Fruit fly (Drosophila melanogaster) whole organism, embryonic: ENCODE data around the gene Obp28a.

Experiments used
- Abd-B ChIP-seq: fragments of 200-800 bp; sonication (Bioruptor generic); optimal IDR thresholded peaks from 2 replicates; lab custom pipeline; 2018; ENCODE audit warnings: missing biosample characterization, mild to moderate bottlenecking, missing genetic modification characterization, moderate library complexity
- Blimp-1 ChIP-seq: fragments of 200-800 bp; sonication (Bioruptor generic); optimal IDR thresholded peaks from 3 replicates; lab custom pipeline; 2018; ENCODE audit warnings: missing biosample characterization, missing genetic modification characterization, mild to moderate bottlenecking, moderate library complexity, missing genetic modification reagents
- CG12155 ChIP-seq: fragments of 200-800 bp; sonication (Bioruptor generic); optimal IDR thresholded peaks from 3 replicates; lab custom pipeline; 2016; ENCODE audit warnings: missing biosample characterization, missing genetic modification characterization
- CG12744 ChIP-seq: fragments of 200-800 bp; sonication (Bioruptor generic); optimal IDR thresholded peaks from 2 replicates; lab custom pipeline; 2016; ENCODE audit warnings: missing biosample characterization, missing genetic modification characterization
- CG12942 ChIP-seq: fragments of 200-800 bp; sonication (Bioruptor generic); optimal IDR thresholded peaks from 3 replicates; lab custom pipeline; 2016; ENCODE audit warnings: missing biosample characterization, missing genetic modification characterization
- CG14710 ChIP-seq: fragments of 200-800 bp; sonication (Bioruptor generic); optimal IDR thresholded peaks from 3 replicates; lab custom pipeline; 2019; ENCODE audit warnings: missing biosample characterization, mild to moderate bottlenecking, missing genetic modification characterization, moderate library complexity
- CG15269 ChIP-seq: fragments of 200-800 bp; sonication (Bioruptor generic); optimal IDR thresholded peaks from 2 replicates; lab custom pipeline; 2018; ENCODE audit warnings: missing biosample characterization, mild to moderate bottlenecking, missing genetic modification characterization, moderate library complexity
- CG1602 ChIP-seq: fragments of 200-800 bp; sonication (Bioruptor generic); optimal IDR thresholded peaks from 3 replicates; lab custom pipeline; 2016; ENCODE audit warnings: missing biosample characterization, missing genetic modification characterization
- CG1603 ChIP-seq: fragments of 200-800 bp; sonication (Bioruptor generic); optimal IDR thresholded peaks from 2 replicates; lab custom pipeline; 2019; ENCODE audit warnings: missing biosample characterization, mild to moderate bottlenecking, missing genetic modification characterization, moderate library complexity
- CG16779 ChIP-seq: fragments of 200-800 bp; sonication (Bioruptor generic); IDR thresholded peaks from 2 replicates; pipeline ENCODE4 v1.3.6; 2022; ENCODE audit warnings: missing biosample characterization, missing genetic modification characterization
- CG16813 ChIP-seq: fragments of 200-800 bp; sonication (Bioruptor generic); IDR thresholded peaks from 3 replicates; pipeline ENCODE4 v1.3.6; 2022; ENCODE audit warnings: missing biosample characterization, missing genetic modification characterization; ENCODE audit not compliant: partially characterized antibody
- CG1792 ChIP-seq: fragments of 200-800 bp; sonication (Bioruptor generic); optimal IDR thresholded peaks from 2 replicates; lab custom pipeline; 2016; ENCODE audit warnings: missing biosample characterization, missing genetic modification characterization
- CG2678 ChIP-seq: fragments of 200-800 bp; sonication (Bioruptor generic); optimal IDR thresholded peaks from 3 replicates; lab custom pipeline; 2019; ENCODE audit warnings: missing biosample characterization, mild to moderate bottlenecking, missing genetic modification characterization, moderate library complexity
- CG3407 ChIP-seq: fragments of 200-800 bp; sonication (Bioruptor generic); optimal IDR thresholded peaks from 2 replicates; lab custom pipeline; 2018; ENCODE audit warnings: missing biosample characterization, mild to moderate bottlenecking, missing genetic modification characterization
- CG4730 ChIP-seq: fragments of 200-800 bp; sonication (Bioruptor generic); IDR thresholded peaks from 2 replicates; pipeline ENCODE4 v1.3.6; 2022; ENCODE audit warnings: missing biosample characterization, missing genetic modification characterization
- CG6813 ChIP-seq: fragments of 200-800 bp; sonication (Bioruptor generic); optimal IDR thresholded peaks from 2 replicates; lab custom pipeline; 2017; ENCODE audit warnings: missing biosample characterization, missing genetic modification characterization, mild to moderate bottlenecking, moderate library complexity, missing genetic modification reagents
- CG7745 ChIP-seq: fragments of 200-800 bp; sonication (Bioruptor generic); optimal IDR thresholded peaks from 2 replicates; lab custom pipeline; 2018; ENCODE audit warnings: missing biosample characterization, mild to moderate bottlenecking, missing genetic modification characterization, moderate library complexity
- CG7839 ChIP-seq: fragments of 200-800 bp; sonication (Bioruptor generic); optimal IDR thresholded peaks from 3 replicates; lab custom pipeline; 2018; ENCODE audit warnings: missing biosample characterization, mild to moderate bottlenecking, missing genetic modification characterization, moderate library complexity
- CG8359 ChIP-seq: fragments of 200-800 bp; sonication (Bioruptor generic); optimal IDR thresholded peaks from 2 replicates; lab custom pipeline; 2017; ENCODE audit warnings: missing biosample characterization, mild to moderate bottlenecking, missing genetic modification characterization, borderline replicate concordance
- Camta ChIP-seq: fragments of 200-800 bp; sonication (Bioruptor generic); optimal IDR thresholded peaks from 2 replicates; lab custom pipeline; 2016; ENCODE audit warnings: missing biosample characterization, missing genetic modification characterization
- Dip3 ChIP-seq: fragments of 200-800 bp; sonication (Bioruptor generic); optimal IDR thresholded peaks from 3 replicates; lab custom pipeline; 2016; ENCODE audit warnings: missing biosample characterization, missing genetic modification characterization
- ERR ChIP-seq: fragments of 200-800 bp; sonication (Bioruptor generic); optimal IDR thresholded peaks from 2 replicates; lab custom pipeline; 2016; ENCODE audit warnings: missing biosample characterization, missing genetic modification characterization
- Ets65A ChIP-seq: fragments of 200-800 bp; sonication (Bioruptor generic); peaks from one replicate; lab custom pipeline; 2016; ENCODE audit warnings: missing biosample characterization, missing genetic modification characterization
- Ets97D ChIP-seq: fragments of 200-800 bp; sonication (Bioruptor generic); optimal IDR thresholded peaks from 3 replicates; lab custom pipeline; 2016; ENCODE audit warnings: missing biosample characterization, missing genetic modification characterization
- HLH54F ChIP-seq: fragments of 200-800 bp; sonication (Bioruptor generic); optimal IDR thresholded peaks from 3 replicates; lab custom pipeline; 2016; ENCODE audit warnings: missing biosample characterization, missing genetic modification characterization
- Meics ChIP-seq: fragments of 200-800 bp; sonication (Bioruptor generic); optimal IDR thresholded peaks from 2 replicates; lab custom pipeline; 2017; ENCODE audit warnings: missing biosample characterization, mild to moderate bottlenecking, missing genetic modification characterization
- NFAT ChIP-seq: fragments of 200-800 bp; sonication (Bioruptor generic); IDR thresholded peaks from 2 replicates; pipeline ENCODE4 v1.3.6; 2022; ENCODE audit warnings: missing biosample characterization, missing genetic modification characterization
- NK7.1 ChIP-seq: fragments of 200-800 bp; sonication (Bioruptor generic); optimal IDR thresholded peaks from 3 replicates; lab custom pipeline; 2016; ENCODE audit warnings: missing biosample characterization, missing genetic modification characterization
- Optix ChIP-seq: fragments of 200-800 bp; sonication (Bioruptor generic); IDR thresholded peaks from 3 replicates; pipeline ENCODE4 v1.3.6; 2022; ENCODE audit warnings: missing biosample characterization, missing genetic modification characterization
- Rfx ChIP-seq: fragments of 200-800 bp; sonication (Bioruptor generic); IDR thresholded peaks from 2 replicates; pipeline ENCODE4 v1.3.6; 2022; ENCODE audit warnings: missing biosample characterization, missing genetic modification characterization
- Six4 ChIP-seq: fragments of 200-800 bp; sonication (Bioruptor generic); optimal IDR thresholded peaks from 2 replicates; lab custom pipeline; 2016; ENCODE audit warnings: missing biosample characterization, missing genetic modification characterization
- al ChIP-seq: fragments of 200-800 bp; sonication (Bioruptor generic); IDR thresholded peaks from 2 replicates; pipeline ENCODE4 v1.3.6; 2022; ENCODE audit warnings: missing biosample characterization, missing genetic modification characterization
- corto ChIP-seq: fragments of 200-800 bp; sonication (Bioruptor generic); optimal IDR thresholded peaks from 2 replicates; lab custom pipeline; 2016; ENCODE audit warnings: missing biosample characterization, mild to moderate bottlenecking, missing genetic modification characterization, moderate library complexity
- cwo ChIP-seq: fragments of 200-800 bp; sonication (Bioruptor generic); optimal IDR thresholded peaks from 3 replicates; lab custom pipeline; 2017; ENCODE audit warnings: missing biosample characterization, missing genetic modification characterization, mild to moderate bottlenecking, moderate library complexity, missing genetic modification reagents
- dmrt99B ChIP-seq: fragments of 200-800 bp; sonication (Bioruptor generic); optimal IDR thresholded peaks from 2 replicates; lab custom pipeline; 2018; ENCODE audit warnings: missing biosample characterization, mild to moderate bottlenecking, missing genetic modification characterization, moderate library complexity
- dpn ChIP-seq, 2 experiments: fragments of 200-800 bp; sonication (Bioruptor generic); optimal IDR thresholded peaks; 3 replicates each; lab custom pipeline; 2016; ENCODE audit warnings: missing biosample characterization in 2 of 2, missing genetic modification characterization in 2 of 2
- grau ChIP-seq: fragments of 200-800 bp; optimal IDR thresholded peaks from 3 replicates; lab custom pipeline; 2019; ENCODE audit warnings: missing biosample characterization, mild to moderate bottlenecking, missing genetic modification characterization, moderate library complexity
- gt ChIP-seq: fragments of 200-800 bp; sonication (Bioruptor generic); IDR thresholded peaks from 2 replicates; pipeline ENCODE4 v1.3.6; 2022; ENCODE audit warnings: missing biosample characterization, missing genetic modification characterization
- lmd ChIP-seq: fragments of 200-800 bp; sonication (Bioruptor generic); IDR thresholded peaks from 2 replicates; pipeline ENCODE4 v1.3.6; 2022; ENCODE audit warnings: missing biosample characterization, missing genetic modification characterization
- oc ChIP-seq: fragments of 200-800 bp; sonication (Bioruptor generic); optimal IDR thresholded peaks from 2 replicates; lab custom pipeline; 2018; ENCODE audit warnings: missing biosample characterization, mild to moderate bottlenecking, missing genetic modification characterization, moderate library complexity
- peb ChIP-seq: fragments of 200-800 bp; sonication (Bioruptor generic); IDR thresholded peaks from 2 replicates; pipeline ENCODE4 v1.3.6; 2022; ENCODE audit warnings: missing biosample characterization, missing genetic modification characterization
- pita ChIP-seq: fragments of 200-800 bp; sonication (Bioruptor generic); optimal IDR thresholded peaks from 2 replicates; lab custom pipeline; 2017; ENCODE audit warnings: missing biosample characterization, mild to moderate bottlenecking, missing genetic modification characterization
- row ChIP-seq: fragments of 200-800 bp; sonication (Bioruptor generic); IDR thresholded peaks from 3 replicates; pipeline ENCODE4 v1.3.6; 2022; ENCODE audit warnings: missing biosample characterization, missing genetic modification characterization
- sens-2 ChIP-seq: fragments of 200-800 bp; sonication (Bioruptor generic); IDR thresholded peaks from 2 replicates; pipeline ENCODE4 v1.3.6; 2022; ENCODE audit warnings: missing biosample characterization, missing genetic modification characterization
- seq ChIP-seq: fragments of 200-800 bp; sonication (Bioruptor generic); IDR thresholded peaks from 2 replicates; pipeline ENCODE4 v1.3.6; 2022; ENCODE audit warnings: missing biosample characterization, missing genetic modification characterization
- slbo ChIP-seq: fragments of 200-800 bp; sonication (Bioruptor generic); IDR thresholded peaks from 2 replicates; pipeline ENCODE4 v1.3.6; 2022; ENCODE audit warnings: missing biosample characterization, missing genetic modification characterization
- slp2 ChIP-seq: fragments of 200-800 bp; sonication (Bioruptor generic); optimal IDR thresholded peaks from 2 replicates; lab custom pipeline; 2016; ENCODE audit warnings: missing biosample characterization, missing genetic modification characterization
- sna ChIP-seq: fragments of 200-800 bp; sonication (Bioruptor generic); IDR thresholded peaks from 2 replicates; pipeline ENCODE4 v1.3.6; 2022; ENCODE audit warnings: missing biosample characterization, missing genetic modification characterization; ENCODE audit not compliant: partially characterized antibody
- yki ChIP-seq: fragments of >200 bp; optimal IDR thresholded peaks from 3 replicates; lab custom pipeline; 2018
- zen ChIP-seq: fragments of 200-800 bp; sonication (Bioruptor generic); optimal IDR thresholded peaks from 3 replicates; lab custom pipeline; 2018; ENCODE audit warnings: missing biosample characterization, mild to moderate bottlenecking, missing genetic modification characterization, moderate library complexity
- zfh1 ChIP-seq: fragments of 200-800 bp; sonication (Bioruptor generic); IDR thresholded peaks from 3 replicates; pipeline ENCODE4 v1.3.6; 2022; ENCODE audit warnings: missing biosample characterization, missing genetic modification characterization

Obp28a gene

DNA sequence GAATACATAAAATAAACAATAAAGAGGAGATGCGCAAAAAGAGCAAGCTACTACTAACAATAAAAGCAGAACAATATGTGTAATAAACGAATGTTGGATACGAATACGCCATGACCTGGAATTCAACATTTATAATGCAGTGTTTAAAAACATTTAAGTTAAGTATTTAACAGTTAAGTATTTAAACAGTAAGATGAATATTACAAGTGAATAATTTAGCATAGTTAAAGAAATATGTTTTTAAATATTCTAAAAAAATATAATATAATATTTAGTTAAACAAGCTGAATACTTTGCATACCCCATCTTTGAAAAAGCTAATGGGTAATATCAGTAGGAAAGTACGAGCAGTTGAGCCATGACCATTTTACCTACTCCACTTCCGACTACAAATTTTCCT, 4.7 kb downstream of the Obp28a start (continued):
- TF ChIP-seq CG4730 (GFP tag; lab: Robert Waterston, UW) (no peak), cwo (GFP tag; lab: Kevin White, UChicago) (no peak), Blimp-1 (GFP tag; lab: Kevin White, UChicago) (peak; percentile 18), Abd-B (GFP tag; lab: Kevin White, UChicago) (peak; percentile 40), row (peak; percentile 57), Meics (GFP tag; lab: Kevin White, UChicago) (no peak), grau (peak; percentile 26), lmd (GFP tag; lab: Robert Waterston, UW) (peak; percentile 20; the same call in 1 of the 2 replicates), CG12942 (GFP tag; lab: Kevin White, UChicago) (no peak), NFAT (GFP tag; lab: Robert Waterston, UW) (no peak), dmrt99B (peak; percentile 51), dpn (GFP tag; optimal IDR thresholded peaks at IDR 0.05; lab: Kevin White, UChicago) (peak in 1 of 2 experiments; percentile 14), CG1603 (tag; lab: Kevin White, UChicago) (no peak), CG15269 (tag; lab: Kevin White, UChicago) (peak; percentile 62), slbo (GFP tag; lab: Robert Waterston, UW) (peak; percentile 39; the same call in 1 of the 2 replicates), peb (GFP tag; lab: Robert Waterston, UW) (no peak), Rfx (GFP tag; lab: Robert Waterston, UW) (0 out of 2 replicates have a peak, but pooled peaks have one; percentile 25), CG2678 (peak; percentile 48)

- no peak for TF ChIP-seq HLH54F (GFP tag; lab: Kevin White, UChicago)
- TF ChIP-seq CG12155 (GFP tag; lab: Kevin White, UChicago): peak; percentile 8
- no peak for TF ChIP-seq CG1792 (GFP tag; lab: Kevin White, UChicago)
- TF ChIP-seq zen (tag; lab: Kevin White, UChicago): peak; percentile 15
- no peak for TF ChIP-seq Ets97D (GFP tag; lab: Kevin White, UChicago)
- no peak for TF ChIP-seq sens-2 (GFP tag; lab: Robert Waterston, UW)
- TF ChIP-seq CG7745: no peak
- peak; percentile 0 for TF ChIP-seq CG1602
- no peak for TF ChIP-seq Camta (GFP tag; lab: Kevin White, UChicago)
- TF ChIP-seq ERR (GFP tag; lab: Kevin White, UChicago): no peak
- TF ChIP-seq seq (GFP tag; lab: Robert Waterston, UW): peak; percentile 68
- TF ChIP-seq oc (tag; lab: Kevin White, UChicago): peak; percentile 41
- TF ChIP-seq CG16813 (GFP tag; lab: Robert Waterston, UW): no peak
- TF ChIP-seq zfh1 (GFP tag; lab: Robert Waterston, UW): peak; percentile 36; the same call in 1 of the 3 replicates
- no peak for TF ChIP-seq sna
- TF ChIP-seq gt: no peak
- no peak for TF ChIP-seq CG16779 (GFP tag; lab: Robert Waterston, UW)
- TF ChIP-seq CG7839 (tag; lab: Kevin White, UChicago): peak; percentile 68
- TF ChIP-seq Optix: no peak
- peak; percentile 16 for TF ChIP-seq CG3407 (GFP tag; lab: Kevin White, UChicago)
- no peak for TF ChIP-seq pita (GFP tag; lab: Kevin White, UChicago)
- no peak for TF ChIP-seq slp2 (GFP tag; lab: Kevin White, UChicago)
- TF ChIP-seq corto (GFP tag; lab: Kevin White, UChicago): no peak
- peak; percentile 42 for TF ChIP-seq Six4 (GFP tag; lab: Kevin White, UChicago)
- TF ChIP-seq Dip3: no peak
- no peak for TF ChIP-seq CG12744
- no peak for TF ChIP-seq CG6813
- TF ChIP-seq yki (lab: Kevin White, UChicago): no peak
- TF ChIP-seq CG8359 (GFP tag; lab: Kevin White, UChicago): no peak
- TF ChIP-seq CG14710 (tag; lab: Kevin White, UChicago): peak; percentile 24
- TF ChIP-seq al (GFP tag; lab: Robert Waterston, UW): peak; percentile 37; the same call in 1 of the 2 replicates
- TF ChIP-seq NK7.1 (GFP tag; lab: Kevin White, UChicago): no peak
- TF ChIP-seq CG15269 (tag; lab: Kevin White, UChicago): peak; percentile 72
- TF ChIP-seq Ets65A (GFP tag; lab: Kevin White, UChicago): no peak
Observed at dm6 chr2L:7491902-7492301, 5.3 kb downstream of the Obp28a start.
